Fruit fly (Drosophila melanogaster) whole organism: ENCODE measurements around the gene CG7564.

Source experiments
- CG8478 ChIP-seq: fragments of >200 bp; optimal IDR thresholded peaks from 2 replicates; lab custom pipeline; 2018; ENCODE audit warnings: inconsistent platforms
- Dll ChIP-seq: fragments of >200 bp; optimal IDR thresholded peaks from 2 replicates; lab custom pipeline; 2017
- EcR ChIP-seq, 2 experiments: fragments of >200 bp; optimal IDR thresholded peaks; 2 replicates each; lab custom pipeline; 2017; ENCODE audit warnings: missing biosample characterization in 2 of 2, missing genetic modification characterization in 2 of 2, missing genetic modification reagents in 2 of 2
- pan ChIP-seq: fragments of >200 bp; optimal IDR thresholded peaks from 2 replicates; lab custom pipeline; 2017
- psq ChIP-seq: fragments of >200 bp; optimal IDR thresholded peaks from 2 replicates; lab custom pipeline; 2017
- usp ChIP-seq: fragments of >200 bp; optimal IDR thresholded peaks from 2 replicates; lab custom pipeline; 2017; ENCODE audit warnings: missing biosample characterization, missing genetic modification characterization, mixed read lengths

The CG7564 gene

dm6 chr3L:17513893-17514616, at the start of gene CG7564, which contains the start of gene U4-U6-60K:
CG7564 (plus strand) TSS chr3L:17514298.
U4-U6-60K (minus strand) TSS chr3L:17513912.
- no peak for TF ChIP-seq pan (lab: Kevin White, UChicago)
- TF ChIP-seq EcR (GFP tag; optimal IDR thresholded peaks at IDR 0.05; lab: Kevin White, UChicago), result no peak
- no peak for TF ChIP-seq Dll
- no peak for TF ChIP-seq usp (GFP tag; lab: Kevin White, UChicago)
- no peak for TF ChIP-seq psq (lab: Kevin White, UChicago)
- no peak for TF ChIP-seq CG8478 (lab: Kevin White, UChicago)

- no peak for TF ChIP-seq psq (lab: Kevin White, UChicago)
- TF ChIP-seq pan (lab: Kevin White, UChicago), result no peak
- TF ChIP-seq Dll, result no peak
- no peak for TF ChIP-seq usp (GFP tag; lab: Kevin White, UChicago)
These were observed 48.3 kb upstream of the CG7564 start, which contains the start of gene QIL1 for dm6 chr3L:17465804-17466203. QIL1 (plus strand) TSS chr3L:17465945.

dm6 chr3L:17470110-17470509, 44.0 kb upstream of the CG7564 start, which contains the start of gene SecCl:
SecCl (plus strand) TSS chr3L:17470127.
- TF ChIP-seq EcR (GFP tag; optimal IDR thresholded peaks at IDR 0.05; lab: Kevin White, UChicago) (no peak), CG8478 (lab: Kevin White, UChicago) (no peak), usp (GFP tag; lab: Kevin White, UChicago) (no peak), pan (lab: Kevin White, UChicago) (no peak), psq (lab: Kevin White, UChicago) (no peak), Dll (no peak)

dm6 chr3L:17473889-17474288, 40.2 kb upstream of the CG7564 start:
- TF ChIP-seq usp (GFP tag; lab: Kevin White, UChicago) (no peak), EcR (GFP tag; optimal IDR thresholded peaks at IDR 0.05; lab: Kevin White, UChicago) (no peak), CG8478 (lab: Kevin White, UChicago) (no peak), Dll (no peak), pan (lab: Kevin White, UChicago) (no peak), psq (lab: Kevin White, UChicago) (no peak)

dm6 chr3L:17474711-17475451, 39.2 kb upstream of the CG7564 start, which contains the start of the genes UQCR-Q and CG46525:
UQCR-Q (plus strand) TSS chr3L:17474761.
CG46525 (plus strand) TSS chr3L:17475220.
- TF ChIP-seq CG8478 (lab: Kevin White, UChicago) (no peak), usp (GFP tag; lab: Kevin White, UChicago) (no peak), psq (lab: Kevin White, UChicago) (no peak), pan (lab: Kevin White, UChicago) (no peak), Dll (no peak), EcR (GFP tag; optimal IDR thresholded peaks at IDR 0.05; lab: Kevin White, UChicago) (no peak)

dm6 chr3L:17475979-17476393, 38.1 kb upstream of the CG7564 start, which contains the start of gene CG34250:
CG34250 (plus strand) TSS chr3L:17476222.
- TF ChIP-seq CG8478 (lab: Kevin White, UChicago), result no peak
- TF ChIP-seq psq (lab: Kevin White, UChicago), result no peak

DNA sequence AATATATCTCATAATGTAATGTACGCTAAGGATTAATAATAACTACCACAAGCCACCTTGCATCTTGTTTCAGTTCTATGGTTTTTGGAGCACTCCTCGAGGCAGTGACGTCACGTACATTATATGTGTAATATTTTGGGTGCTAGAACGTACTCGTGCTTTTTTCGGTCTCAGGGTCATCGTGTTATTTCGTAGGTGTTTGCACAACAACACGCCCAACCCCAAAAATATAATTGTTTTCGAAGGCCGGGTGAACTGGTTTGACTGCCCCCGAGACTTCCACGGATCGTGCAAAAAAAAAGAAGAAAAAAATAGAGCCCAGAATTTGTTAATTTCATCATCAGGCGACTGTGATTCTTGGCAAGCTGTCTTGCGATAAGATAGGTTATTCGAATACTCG, 37.6 kb upstream of the CG7564 start:
- no peak for TF ChIP-seq CG8478 (lab: Kevin White, UChicago)
- no peak for TF ChIP-seq EcR (GFP tag; optimal IDR thresholded peaks at IDR 0.05; lab: Kevin White, UChicago)
- TF ChIP-seq psq (lab: Kevin White, UChicago), result no peak
- TF ChIP-seq usp (GFP tag; lab: Kevin White, UChicago), result no peak
- no peak for TF ChIP-seq Dll

DNA sequence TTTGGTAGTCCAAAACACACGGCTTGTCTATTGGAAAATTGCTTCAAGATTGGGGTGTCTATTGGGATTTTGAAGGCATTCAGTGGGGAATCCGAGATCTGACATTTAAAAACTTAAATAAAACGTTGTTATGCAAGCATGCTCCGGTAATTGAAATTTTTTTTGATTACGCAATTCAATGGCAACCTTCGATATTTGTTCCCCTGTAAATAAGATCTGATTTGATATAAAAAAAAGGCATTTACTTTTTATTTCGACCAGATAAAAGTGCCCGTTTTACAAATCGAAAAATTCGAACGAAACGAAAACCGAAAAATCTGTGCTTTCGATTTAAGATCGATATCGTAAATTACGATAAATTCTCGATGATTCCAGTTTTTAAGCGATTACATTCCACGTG, 35.3 kb upstream of the CG7564 start, which contains the start of the genes CG13733 and qjt:
CG13733 (minus strand) TSS at position 101 of the 400 bp plus-strand sequence.
qjt (plus strand) TSS at position 271 of the 400 bp plus-strand sequence.
- TF ChIP-seq CG8478 (lab: Kevin White, UChicago) (no peak), usp (GFP tag; lab: Kevin White, UChicago) (no peak), Dll (no peak), psq (lab: Kevin White, UChicago) (no peak), pan (lab: Kevin White, UChicago) (no peak), EcR (GFP tag; optimal IDR thresholded peaks at IDR 0.05; lab: Kevin White, UChicago) (no peak)

DNA sequence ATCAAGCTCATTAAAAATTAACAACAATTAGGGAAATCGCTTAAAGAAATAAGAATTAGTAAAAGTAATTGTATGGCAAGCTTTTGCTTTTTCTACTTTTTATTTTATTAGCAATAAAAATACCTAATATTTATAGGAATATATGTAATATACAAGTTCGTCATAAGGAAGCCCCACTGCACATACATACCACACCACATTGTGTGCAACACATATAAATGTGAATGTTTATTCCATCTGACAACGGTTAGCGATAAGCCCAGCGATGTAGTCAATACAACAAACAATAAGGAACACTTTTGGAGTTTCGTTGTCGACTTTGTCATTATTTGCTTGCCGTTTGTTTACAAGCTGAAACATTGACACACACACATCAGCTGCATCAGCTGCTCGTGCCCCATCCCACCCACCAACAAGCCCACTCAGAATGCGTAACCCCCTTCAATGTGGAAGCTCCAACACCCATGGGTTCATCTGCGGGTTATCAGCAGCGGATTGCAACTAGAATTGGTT, 28.8 kb upstream of the CG7564 start:
- TF ChIP-seq EcR (GFP tag; optimal IDR thresholded peaks at IDR 0.05; lab: Kevin White, UChicago), result no peak
- no peak for TF ChIP-seq pan (lab: Kevin White, UChicago)
- TF ChIP-seq CG8478 (lab: Kevin White, UChicago), result no peak
- no peak for TF ChIP-seq Dll
- TF ChIP-seq usp (GFP tag; lab: Kevin White, UChicago), result no peak
- no peak for TF ChIP-seq psq (lab: Kevin White, UChicago)

DNA sequence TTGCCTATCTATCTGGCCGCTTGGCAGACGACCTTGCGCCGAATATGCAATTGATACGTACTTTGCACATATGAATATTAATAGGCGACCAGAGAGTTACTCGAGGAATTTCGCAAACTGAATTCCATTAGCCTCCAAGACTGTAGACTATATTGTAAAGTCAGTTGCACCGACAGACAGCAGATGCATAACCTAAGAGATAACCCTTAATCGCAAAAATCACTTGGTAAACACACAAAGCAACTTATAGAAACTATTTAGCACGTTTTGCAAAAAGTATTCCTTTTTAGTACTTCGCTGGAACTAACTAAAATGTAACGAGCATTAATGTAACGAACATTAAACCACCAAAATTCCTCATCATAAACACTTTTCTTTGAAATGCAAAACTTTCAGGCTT, 28.0 kb upstream of the CG7564 start, which contains the start of gene CG6333:
CG6333 (minus strand) TSS at position 101 of the 400 bp plus-strand sequence.
- TF ChIP-seq Dll, result no peak
- no peak for TF ChIP-seq pan (lab: Kevin White, UChicago)
- TF ChIP-seq psq (lab: Kevin White, UChicago), result no peak
